Worm (Caenorhabditis elegans): ENCODE measurements around the gene C14A4.9.

DNA sequence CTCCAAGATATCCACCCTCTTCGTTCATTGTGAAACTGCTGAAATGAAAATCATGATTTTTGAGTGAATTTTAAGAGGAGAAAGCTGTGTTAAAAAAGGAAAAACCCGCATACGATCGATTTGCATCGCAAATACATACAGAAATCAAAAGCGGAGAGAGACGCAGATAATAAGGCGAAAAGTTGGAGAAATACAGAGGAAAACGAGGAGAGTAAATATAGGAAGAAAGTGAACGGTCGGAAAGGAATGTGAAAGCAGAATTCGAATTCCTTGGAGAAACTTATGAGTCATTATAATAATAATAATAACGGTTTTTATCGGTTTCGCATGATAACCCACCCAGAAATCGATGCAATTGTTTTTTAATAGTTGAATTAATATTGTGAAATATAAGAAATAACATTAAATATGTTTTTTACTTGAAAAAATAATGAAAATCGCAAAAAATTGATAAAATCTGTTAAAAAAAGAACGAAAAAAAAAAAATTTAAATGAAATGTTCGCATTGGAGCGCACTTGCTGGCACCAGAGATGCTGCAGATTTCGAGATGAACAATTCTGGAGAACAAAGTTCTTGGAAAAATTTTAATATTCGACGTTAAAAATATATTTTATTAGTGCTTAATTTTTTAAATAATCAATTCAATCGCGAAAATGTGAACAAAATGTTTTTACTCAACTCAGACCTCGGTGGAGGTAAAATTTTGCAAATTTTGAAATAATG, 8.3 kb downstream of the C14A4.9 start, which contains the start of gene ccm-3:
- TF ChIP-seq fkh-10 (GFP tag; optimal IDR thresholded peaks at IDR 0.05) (no peak), zag-1 (tag; optimal IDR thresholded peaks at IDR 0.05) (no peak), nfya-1 (tag; optimal IDR thresholded peaks at IDR 0.05; ENCODE audit: insufficient read depth) (peak; percentile 31), nhr-12 (tag; optimal IDR thresholded peaks at IDR 0.05) (no peak), nhr-28 (tag; optimal IDR thresholded peaks at IDR 0.05) (no peak), tbx-2 (tag; optimal IDR thresholded peaks at IDR 0.05) (no peak), lin-39 (tag; optimal IDR thresholded peaks at IDR 0.05) (no peak)

All from whole organism, L3 larva.